Worm (Caenorhabditis elegans) whole organism, L2 larva: ENCODE measurements around the gene chil-6.

Source experiments
- blmp-1 ChIP-seq: sonication (generic microtip); optimal IDR thresholded peaks from 2 replicates; lab custom pipeline; 2017; ENCODE audit warnings: missing genetic modification characterization, mild to moderate bottlenecking, missing compliant biosample characterization, antibody characterized with exemption, moderate library complexity; ENCODE audit not compliant: insufficient read depth
- lin-11 ChIP-seq: fragments of 150-350 bp; sonication (generic microtip); optimal IDR thresholded peaks from 2 replicates; lab custom pipeline; 2014; ENCODE audit warnings: missing biosample characterization, missing genetic modification characterization, inconsistent platforms, mixed read lengths
- mab-5 ChIP-seq: fragments of 150-350 bp; optimal IDR thresholded peaks from 2 replicates; lab custom pipeline; 2014; ENCODE audit warnings: missing biosample characterization, missing genetic modification characterization

ce11 chrII:9880826-9881225, 23.1 kb upstream of the chil-6 start, which contains the start of gene C08H9.15:
- TF ChIP-seq lin-11 (no peak), mab-5 (tag; lab: Kevin White, UChicago) (no peak), blmp-1 (tag; lab: Kevin White, UChicago) (no peak)
